Fruit fly (Drosophila melanogaster): Measurements from ENCODE around the gene Zasp67.

The Zasp67 gene

dm6 chr3L:9763389-9763917, 34.0 kb downstream of the Zasp67 start, which contains the start of gene Ae2 (continued):
- TF ChIP-seq aop (GFP tag; IDR thresholded peaks at IDR 0.05) (no peak), sima (GFP tag; optimal IDR thresholded peaks at IDR 0.05) (no peak), Six4 (GFP tag; optimal IDR thresholded peaks at IDR 0.05) (no peak), CG15269 (tag; optimal IDR thresholded peaks at IDR 0.05) (peak; percentile 24), odd (GFP tag; optimal IDR thresholded peaks at IDR 0.05) (no peak), psq (GFP tag; optimal IDR thresholded peaks at IDR 0.05) (peak; percentile 92), CG4360 (GFP tag; IDR thresholded peaks at IDR 0.05) (peak; percentile 10; the same call in 1 of the 2 replicates), hth (optimal IDR thresholded peaks at IDR 0.05) (no peak), CG17328 (GFP tag; IDR thresholded peaks at IDR 0.05) (no peak), TFAM (GFP tag; optimal IDR thresholded peaks at IDR 0.05) (no peak), rib (GFP tag; IDR thresholded peaks at IDR 0.05) (peak; percentile 51; the same call in 1 of the 2 replicates), CG18619 (GFP tag; optimal IDR thresholded peaks at IDR 0.05) (no peak), HmgD (GFP tag; optimal IDR thresholded peaks at IDR 0.05) (no peak), ranshi (GFP tag; IDR thresholded peaks at IDR 0.05) (no peak), CG11085 (GFP tag; IDR thresholded peaks at IDR 0.05) (no peak), dan (GFP tag; IDR thresholded peaks at IDR 0.05) (no peak), klu (GFP tag; IDR thresholded peaks at IDR 0.05) (no peak), CG1602 (GFP tag; optimal IDR thresholded peaks at IDR 0.05) (no peak), Blimp-1 (GFP tag; optimal IDR thresholded peaks at IDR 0.05) (no peak), CG13287 (GFP tag; IDR thresholded peaks at IDR 0.05; ENCODE audit: partially characterized antibody) (peak; percentile 46; the same call in 1 of the 2 replicates), Gug (GFP tag; IDR thresholded peaks at IDR 0.05) (no peak)

dm6 chr3L:9762036-9762597, 35.4 kb downstream of the Zasp67 start:
- TF ChIP-seq tll (GFP tag; optimal IDR thresholded peaks at IDR 0.05) (no peak), TFAM (GFP tag; optimal IDR thresholded peaks at IDR 0.05) (no peak), pros (GFP tag; optimal IDR thresholded peaks at IDR 0.05) (no peak), CG4282 (GFP tag; optimal IDR thresholded peaks at IDR 0.05) (no peak), CG6689 (GFP tag; IDR thresholded peaks at IDR 0.05) (no peak), CG6813 (GFP tag; optimal IDR thresholded peaks at IDR 0.05) (peak; percentile 46), CG5245 (GFP tag; optimal IDR thresholded peaks at IDR 0.05) (no peak), CG13296 (GFP tag; optimal IDR thresholded peaks at IDR 0.05) (no peak), Awh (GFP tag; IDR thresholded peaks at IDR 0.05) (peak; percentile 39; the same call in 1 of the 2 replicates), Hand (GFP tag; optimal IDR thresholded peaks at IDR 0.05) (no peak), CG1529 (GFP tag; optimal IDR thresholded peaks at IDR 0.05) (no peak), CG14014 (GFP tag; IDR thresholded peaks at IDR 0.05) (no peak), Elba2 (GFP tag; optimal IDR thresholded peaks at IDR 0.05) (no peak), stwl (tag; optimal IDR thresholded peaks at IDR 0.05) (no peak), CG10979 (tag; optimal IDR thresholded peaks at IDR 0.05) (no peak), HLH3B (GFP tag; IDR thresholded peaks at IDR 0.05) (no peak), Fer2 (tag; optimal IDR thresholded peaks at IDR 0.05) (no peak), CG42726 (GFP tag; IDR thresholded peaks at IDR 0.05; ENCODE audit: partially characterized antibody) (no peak), tin (GFP tag; optimal IDR thresholded peaks at IDR 0.05) (no peak), nerfin-2 (GFP tag; IDR thresholded peaks at IDR 0.05; ENCODE audit: partially characterized antibody) (no peak), unc-4 (GFP tag; IDR thresholded peaks at IDR 0.05; ENCODE audit: partially characterized antibody) (no peak), CG2116 (GFP tag; optimal IDR thresholded peaks at IDR 0.05) (no peak), hbn (GFP tag; IDR thresholded peaks at IDR 0.05; ENCODE audit: partially characterized antibody) (no peak), CG15269 (tag; optimal IDR thresholded peaks at IDR 0.05) (no peak), CG11247 (GFP tag; IDR thresholded peaks at IDR 0.05) (0 out of 2 replicates have a peak, but pooled peaks have one; percentile 8), pnt (GFP tag; optimal IDR thresholded peaks at IDR 0.05) (no peak), caup (GFP tag; optimal IDR thresholded peaks at IDR 0.05; ENCODE audit: severe bottlenecking) (peak; percentile 45), dmrt11E (tag; optimal IDR thresholded peaks at IDR 0.05) (no peak), CG3407 (GFP tag; optimal IDR thresholded peaks at IDR 0.05) (no peak), HmgZ (tag; optimal IDR thresholded peaks at IDR 0.05) (peak; percentile 73), CG3838 (GFP tag; optimal IDR thresholded peaks at IDR 0.05) (no peak)

All from whole organism, embryonic.